Worm (Caenorhabditis elegans) whole organism, early embryonic: ENCODE data around the gene egl-4.

Experiments
- aly-1 ChIP-seq: sonication (generic microtip); optimal IDR thresholded peaks from 2 replicates; lab custom pipeline; 2016; ENCODE audit warnings: missing genetic modification characterization, missing compliant biosample characterization
- ama-1 ChIP-seq: fragments of 150-350 bp; optimal IDR thresholded peaks from 2 replicates; lab custom pipeline; 2014
- ceh-36 ChIP-seq: sonication (generic microtip); optimal IDR thresholded peaks from 2 replicates; lab custom pipeline; 2016; ENCODE audit warnings: missing genetic modification characterization, inconsistent platforms, missing compliant biosample characterization
- ets-7 ChIP-seq: sonication (generic microtip); optimal IDR thresholded peaks from 2 replicates; lab custom pipeline; 2016; ENCODE audit warnings: missing genotype, missing genetic modification characterization, missing compliant biosample characterization
- hmbx-1 ChIP-seq: sonication (generic microtip); optimal IDR thresholded peaks from 2 replicates; lab custom pipeline; 2016; ENCODE audit warnings: mild to moderate bottlenecking, missing genetic modification characterization, missing compliant biosample characterization
- hmg-4 ChIP-seq: fragments of 200-800 bp; sonication (Bioruptor generic); optimal IDR thresholded peaks from 2 replicates; lab custom pipeline; 2018; ENCODE audit warnings: mild to moderate bottlenecking, missing genetic modification characterization, missing compliant biosample characterization
- pes-1 ChIP-seq: fragments of 200-800 bp; sonication (Bioruptor generic); IDR thresholded peaks from 2 replicates; pipeline ENCODE4 v1.3.6; 2022; ENCODE audit warnings: missing genetic modification reagents, missing genetic modification characterization, missing compliant biosample characterization
- tbx-37 ChIP-seq: fragments of 200-800 bp; sonication (Bioruptor generic); conservative IDR thresholded peaks from 2 replicates; pipeline ENCODE4 v1.3.6; 2022; ENCODE audit warnings: missing genetic modification reagents, missing genetic modification characterization, missing compliant biosample characterization

- TF ChIP-seq hmg-4 (GFP tag; lab: Kevin White, UChicago): no peak
- no peak for TF ChIP-seq ama-1 (lab: Kevin White, UChicago)
- no peak for TF ChIP-seq aly-1 (tag; lab: Kevin White, UChicago)
- TF ChIP-seq hmbx-1 (tag; lab: Kevin White, UChicago): no peak
- TF ChIP-seq tbx-37 (GFP tag; lab: Robert Waterston, UW): no peak
- TF ChIP-seq ceh-36: no peak
- no peak for TF ChIP-seq ets-7 (tag; lab: Kevin White, UChicago)
- no peak for TF ChIP-seq pes-1
These were observed 1.4 kb upstream of the egl-4 start for ce11 chrIV:1846451-1846850.
